Worm (Caenorhabditis elegans) whole organism, mixed stage, embryonic: ENCODE results near the gene gta-1.

ENCODE experiments used
- nhr-237 ChIP-seq: fragments of 150-350 bp; optimal IDR thresholded peaks from 2 replicates; lab custom pipeline; 2014; ENCODE audit warnings: missing biosample characterization, missing genetic modification characterization
- nhr-76 ChIP-seq: sonication (generic microtip); optimal IDR thresholded peaks from 2 replicates; lab custom pipeline; 2017; ENCODE audit warnings: missing biosample characterization, missing genetic modification characterization
- snpc-4 ChIP-seq: fragments of 150-350 bp; optimal IDR thresholded peaks from 2 replicates; lab custom pipeline; 2014; ENCODE audit warnings: missing biosample characterization, missing genetic modification characterization

DNA sequence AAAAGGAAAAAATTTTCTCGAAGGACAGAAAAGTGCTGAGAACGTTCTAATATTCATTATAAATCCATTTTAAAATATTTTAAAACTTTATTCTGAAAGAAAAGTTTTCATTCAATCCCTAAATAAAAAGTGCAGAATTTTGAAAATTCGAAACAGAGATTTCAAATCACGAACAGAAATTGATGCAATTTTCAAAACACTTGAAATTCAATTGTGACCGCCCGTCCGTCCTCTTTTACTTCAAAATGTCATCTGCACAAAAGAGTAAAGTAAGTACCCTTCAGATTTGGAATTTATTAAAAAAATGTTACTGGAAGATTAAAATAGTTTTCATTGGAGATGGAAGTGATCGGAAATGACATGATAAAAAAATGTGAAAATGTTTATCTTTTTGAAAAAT, 8.0 kb downstream of the gta-1 start:
- no peak for TF ChIP-seq snpc-4 (tag; lab: Kevin White, UChicago)
- TF ChIP-seq nhr-237 (tag; lab: Kevin White, UChicago) = no peak
- TF ChIP-seq nhr-76 (tag; lab: Kevin White, UChicago) = no peak
